Worm (Caenorhabditis elegans) whole organism, L4/young adult: ENCODE results near the gene C30F2.5.
"Not testable (repeated sequence)": the region's sequence is repeated elsewhere in the genome, so short reads cannot be mapped to it uniquely, and the experiment has no call there.

Source experiments
- W03F9.2 ChIP-seq: fragments of 150-350 bp; optimal IDR thresholded peaks from 2 replicates; lab custom pipeline; 2014; ENCODE audit warnings: missing biosample characterization, missing genetic modification characterization
- dao-5 ChIP-seq: sonication (generic microtip); optimal IDR thresholded peaks from 2 replicates; lab custom pipeline; 2016; ENCODE audit warnings: missing genotype, missing genetic modification characterization, moderate library complexity, missing compliant biosample characterization
- him-1 ChIP-seq: sonication (generic microtip); optimal IDR thresholded peaks from 2 replicates; lab custom pipeline; 2016; ENCODE audit warnings: missing genotype, missing genetic modification reagents, missing genetic modification characterization, missing compliant biosample characterization

C30F2.5 gene

ce11 chrX:16094370-16094769, at the start of gene C30F2.5:
Gene C30F2.5 (plus strand): TSS chrX:16094670.
- TF ChIP-seq dao-5 (tag; lab: Kevin White, UChicago) (no peak), W03F9.2 (tag; lab: Kevin White, UChicago) (no peak), him-1 (tag; lab: Kevin White, UChicago) (no peak)

- TF ChIP-seq W03F9.2 (tag; lab: Kevin White, UChicago), result no peak
- TF ChIP-seq him-1 (tag; lab: Kevin White, UChicago), result no peak
- TF ChIP-seq dao-5 (tag; lab: Kevin White, UChicago), result no peak
These were observed 48.1 kb upstream of the C30F2.5 start for ce11 chrX:16046379-16046778.

ce11 chrX:16049573-16049972, 44.9 kb upstream of the C30F2.5 start, which contains the start of gene cpd-2:
Gene cpd-2 (plus strand): TSS chrX:16049873.
- TF ChIP-seq dao-5 (tag; lab: Kevin White, UChicago) (no peak), him-1 (tag; lab: Kevin White, UChicago) (no peak), W03F9.2 (tag; lab: Kevin White, UChicago) (no peak)

- TF ChIP-seq W03F9.2 (tag; lab: Kevin White, UChicago) (no peak), him-1 (tag; lab: Kevin White, UChicago) (no peak), dao-5 (tag; lab: Kevin White, UChicago) (no peak)
These were observed 39.2 kb upstream of the C30F2.5 start, which contains the start of gene T27A8.7 for ce11 chrX:16055245-16055644. Gene T27A8.7 (plus strand): TSS chrX:16055545.

ce11 chrX:16056404-16056803, 38.1 kb upstream of the C30F2.5 start:
- TF ChIP-seq him-1 (tag; lab: Kevin White, UChicago), result peak; percentile 99
- TF ChIP-seq dao-5 (tag; lab: Kevin White, UChicago), result peak; percentile 64
- peak; percentile 98 for TF ChIP-seq W03F9.2 (tag; lab: Kevin White, UChicago)

- no peak for TF ChIP-seq him-1 (tag; lab: Kevin White, UChicago)
- TF ChIP-seq dao-5 (tag; lab: Kevin White, UChicago), result no peak
- no peak for TF ChIP-seq W03F9.2 (tag; lab: Kevin White, UChicago)
These were observed 35.6 kb upstream of the C30F2.5 start, which contains the start of gene T27A8.2 for ce11 chrX:16058845-16059244. Gene T27A8.2 (minus strand): TSS chrX:16058945.

ce11 chrX:16062385-16062784, 32.1 kb upstream of the C30F2.5 start, which contains the start of gene T27A8.3:
Gene T27A8.3 (plus strand): TSS chrX:16062685.
- TF ChIP-seq dao-5, W03F9.2, him-1 (tag; lab: Kevin White, UChicago): not testable (repeated sequence)

- TF ChIP-seq dao-5 (tag; lab: Kevin White, UChicago) (no peak), W03F9.2 (tag; lab: Kevin White, UChicago) (no peak), him-1 (tag; lab: Kevin White, UChicago) (no peak)
These were observed 26.5 kb upstream of the C30F2.5 start for ce11 chrX:16067984-16068383.

ce11 chrX:16072595-16072994, 21.9 kb upstream of the C30F2.5 start, which contains the start of gene col-187:
Gene col-187 (plus strand): TSS chrX:16072895.
- TF ChIP-seq dao-5 (tag; lab: Kevin White, UChicago) (no peak), W03F9.2 (tag; lab: Kevin White, UChicago) (no peak), him-1 (tag; lab: Kevin White, UChicago) (no peak)

- TF ChIP-seq him-1 (tag; lab: Kevin White, UChicago), result no peak
- TF ChIP-seq dao-5 (tag; lab: Kevin White, UChicago), result no peak
- TF ChIP-seq W03F9.2 (tag; lab: Kevin White, UChicago), result no peak
These were observed 18.0 kb upstream of the C30F2.5 start, which contains the start of gene C30F2.4 for ce11 chrX:16076470-16076869. Gene C30F2.4 (minus strand): TSS chrX:16076570.

ce11 chrX:16078695-16079094, 15.8 kb upstream of the C30F2.5 start:
- TF ChIP-seq dao-5 (tag; lab: Kevin White, UChicago) (no peak), him-1 (tag; lab: Kevin White, UChicago) (no peak), W03F9.2 (tag; lab: Kevin White, UChicago) (no peak)

ce11 chrX:16082024-16082423, 12.4 kb upstream of the C30F2.5 start, which contains the start of gene idpp-14:
Gene idpp-14 (plus strand): TSS chrX:16082347.
- no peak for TF ChIP-seq W03F9.2 (tag; lab: Kevin White, UChicago)
- TF ChIP-seq him-1 (tag; lab: Kevin White, UChicago), result no peak
- TF ChIP-seq dao-5 (tag; lab: Kevin White, UChicago), result no peak

- no peak for TF ChIP-seq him-1 (tag; lab: Kevin White, UChicago)
- TF ChIP-seq W03F9.2 (tag; lab: Kevin White, UChicago), result no peak
- no peak for TF ChIP-seq dao-5 (tag; lab: Kevin White, UChicago)
These were observed 9.4 kb upstream of the C30F2.5 start, which contains the start of gene C30F2.2 for ce11 chrX:16085094-16085493. Gene C30F2.2 (minus strand): TSS chrX:16085215.

- TF ChIP-seq dao-5 (tag; lab: Kevin White, UChicago) (no peak), W03F9.2 (tag; lab: Kevin White, UChicago) (no peak), him-1 (tag; lab: Kevin White, UChicago) (no peak)
These were observed 6.6 kb upstream of the C30F2.5 start for ce11 chrX:16087842-16088241.
